Fruit fly (Drosophila melanogaster): Measurements from ENCODE around the gene ush.

Gene ush

DNA sequence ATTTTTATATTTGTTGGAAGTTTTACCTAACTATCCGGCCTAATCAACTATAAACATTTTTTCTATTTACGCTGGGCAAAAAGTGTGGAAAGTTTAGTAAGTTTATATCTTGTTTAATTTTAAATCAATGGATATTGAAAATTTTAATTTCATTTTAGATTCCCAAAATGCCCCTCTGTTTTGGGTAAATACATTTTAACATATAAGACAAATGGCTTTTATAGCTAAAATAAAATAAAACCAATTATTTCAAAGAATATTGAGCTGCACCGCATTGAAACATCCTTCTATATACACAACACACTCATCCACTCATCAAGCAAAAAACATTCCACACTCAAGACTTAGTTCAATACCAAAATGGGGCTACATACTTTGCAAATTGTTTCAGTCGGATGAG, at the start of gene ush:
ush (plus strand) TSS at position 301 of the 400 bp plus-strand sequence.
- TF ChIP-seq Fer2 (tag; optimal IDR thresholded peaks at IDR 0.05) (no peak), chn (GFP tag; optimal IDR thresholded peaks at IDR 0.05) (no peak), CG3163 (GFP tag; optimal IDR thresholded peaks at IDR 0.05) (no peak), hkb (optimal IDR thresholded peaks at IDR 0.05) (no peak), hkb (GFP tag; IDR thresholded peaks at IDR 0.05) (no peak), ttk (GFP tag; IDR thresholded peaks at IDR 0.05) (no peak), Bdp1 (GFP tag; optimal IDR thresholded peaks at IDR 0.05) (no peak), CG1792 (GFP tag; optimal IDR thresholded peaks at IDR 0.05) (no peak), lola (GFP tag; optimal IDR thresholded peaks at IDR 0.05) (no peak), bigmax (GFP tag; optimal IDR thresholded peaks at IDR 0.05) (no peak), ERR (GFP tag; optimal IDR thresholded peaks at IDR 0.05) (no peak), Mad (GFP tag; optimal IDR thresholded peaks at IDR 0.05) (no peak), CG13287 (GFP tag; IDR thresholded peaks at IDR 0.05; ENCODE audit: partially characterized antibody) (no peak), CG13894 (tag; optimal IDR thresholded peaks at IDR 0.05) (no peak), CG4404 (GFP tag; IDR thresholded peaks at IDR 0.05) (no peak), abd-A (tag; optimal IDR thresholded peaks at IDR 0.05) (no peak)

DNA sequence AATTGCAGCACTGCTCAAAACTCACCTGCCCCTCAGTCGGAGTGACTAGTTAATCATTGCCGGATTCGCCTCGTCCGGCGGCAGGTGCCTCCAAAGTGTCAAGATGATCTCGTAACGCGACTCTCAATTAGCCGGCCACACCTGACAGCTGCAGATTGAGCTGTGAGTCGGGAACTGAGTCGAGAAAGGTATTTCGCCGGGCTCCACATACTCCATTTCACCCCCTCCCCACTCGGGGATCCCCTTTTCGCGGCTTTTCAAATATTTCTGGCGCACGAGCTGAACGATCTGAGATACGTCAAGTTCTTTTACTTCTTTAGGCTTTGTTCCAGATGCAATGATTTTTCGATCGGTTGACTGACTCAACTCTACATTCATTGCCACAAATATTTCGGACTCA, 49.6 kb upstream of the ush start:
- TF ChIP-seq Med (GFP tag): peak; percentile 17
- no peak for TF ChIP-seq jigr1 (GFP tag; IDR thresholded peaks at IDR 0.05)
- no peak for TF ChIP-seq Max (GFP tag; optimal IDR thresholded peaks at IDR 0.05)
- TF ChIP-seq ttk (GFP tag; IDR thresholded peaks at IDR 0.05): no peak
- no peak for TF ChIP-seq Jarid2 (GFP tag; optimal IDR thresholded peaks at IDR 0.05)

- TF ChIP-seq ato (GFP tag; IDR thresholded peaks at IDR 0.05; ENCODE audit: partially characterized antibody) (no peak), CG6689 (GFP tag; IDR thresholded peaks at IDR 0.05) (peak; percentile 56), Neu2 (GFP tag; optimal IDR thresholded peaks at IDR 0.05; ENCODE audit: borderline replicate concordance) (no peak), rib (GFP tag; IDR thresholded peaks at IDR 0.05) (no peak), nmo (GFP tag; optimal IDR thresholded peaks at IDR 0.05) (no peak), pho (GFP tag; optimal IDR thresholded peaks at IDR 0.05) (no peak), CG4820 (GFP tag; optimal IDR thresholded peaks at IDR 0.05) (peak; percentile 17), CG31388 (GFP tag; optimal IDR thresholded peaks at IDR 0.05) (no peak), CG12236 (GFP tag; optimal IDR thresholded peaks at IDR 0.05) (no peak), CG31441 (GFP tag; IDR thresholded peaks at IDR 0.05) (no peak), CG2875 (GFP tag; optimal IDR thresholded peaks at IDR 0.05) (no peak), az2 (GFP tag; optimal IDR thresholded peaks at IDR 0.05) (peak; percentile 16), bbx (GFP tag; IDR thresholded peaks at IDR 0.05; ENCODE audit: partially characterized antibody) (no peak), ind (GFP tag; optimal IDR thresholded peaks at IDR 0.05) (peak; percentile 4), CG18764 (GFP tag; optimal IDR thresholded peaks at IDR 0.05) (no peak), CG30431 (GFP tag; optimal IDR thresholded peaks at IDR 0.05) (peak; percentile 18), CG11398 (GFP tag; optimal IDR thresholded peaks at IDR 0.05) (no peak), CG2712 (tag; optimal IDR thresholded peaks at IDR 0.05) (peak; percentile 6), CG3995 (GFP tag; optimal IDR thresholded peaks at IDR 0.05) (no peak), CG12942 (GFP tag; optimal IDR thresholded peaks at IDR 0.05) (no peak), CG10209 (GFP tag; optimal IDR thresholded peaks at IDR 0.05) (no peak), ap (GFP tag; IDR thresholded peaks at IDR 0.05) (no peak), Hr78 (GFP tag; optimal IDR thresholded peaks at IDR 0.05) (no peak), Eip74EF (GFP tag; optimal IDR thresholded peaks at IDR 0.05) (no peak), pnt (GFP tag; optimal IDR thresholded peaks at IDR 0.05) (no peak), bigmax (GFP tag; optimal IDR thresholded peaks at IDR 0.05) (no peak), CG9797 (GFP tag; optimal IDR thresholded peaks at IDR 0.05) (no peak), Jarid2 (GFP tag; optimal IDR thresholded peaks at IDR 0.05) (no peak), stc (GFP tag; IDR thresholded peaks at IDR 0.05) (no peak)
These were observed 48.4 kb upstream of the ush start for dm6 chr2L:427338-428234.

All from whole organism, embryonic.